Worm (Caenorhabditis elegans) whole organism, L4 larva: Measurements from ENCODE around the gene frpr-7.
A peak's percentile ranks its signal among the peaks of the same experiment; 100 is the strongest.
"Not testable (repeated sequence)": the region's sequence is repeated elsewhere in the genome, so short reads cannot be mapped to it uniquely, and the experiment has no call there.

Experiments
- D1046.2 ChIP-seq: fragments of 200-800 bp; sonication (Bioruptor generic); IDR thresholded peaks from 2 replicates; pipeline ENCODE4 v1.3.6; 2022; ENCODE audit warnings: missing genetic modification characterization, missing compliant biosample characterization
- F10B5.3 ChIP-seq: sonication (generic microtip); optimal IDR thresholded peaks from 2 replicates; lab custom pipeline; 2016; ENCODE audit warnings: mild to moderate bottlenecking, missing genetic modification characterization, missing compliant biosample characterization
- F44E2.7 ChIP-seq: fragments of 200-800 bp; sonication (Bioruptor generic); IDR thresholded peaks from 2 replicates; pipeline ENCODE4 v2.1.2; 2022; ENCODE audit warnings: missing genetic modification characterization, missing compliant biosample characterization
- T20F7.1 ChIP-seq: fragments of 200-800 bp; sonication (Bioruptor generic); optimal IDR thresholded peaks from 2 replicates; lab custom pipeline; 2018; ENCODE audit warnings: mild to moderate bottlenecking, missing genetic modification characterization, missing compliant biosample characterization
- Y105C5A.15 ChIP-seq: fragments of 200-800 bp; sonication (Bioruptor generic); IDR thresholded peaks from 2 replicates; pipeline ENCODE4 v1.3.6; 2022; ENCODE audit warnings: missing genetic modification characterization, missing compliant biosample characterization
- Y5F2A.4 ChIP-seq: fragments of 200-800 bp; sonication (Bioruptor generic); optimal IDR thresholded peaks from 2 replicates; lab custom pipeline; 2018; ENCODE audit warnings: mild to moderate bottlenecking, missing genetic modification characterization, missing compliant biosample characterization
- ZK546.5 ChIP-seq, 2 experiments: sonication (generic microtip); optimal IDR thresholded peaks; 2 replicates each; lab custom pipeline; 2017; ENCODE audit warnings: missing biosample characterization in 2 of 2, missing genetic modification characterization in 2 of 2
- ama-1 ChIP-seq: fragments of 150-350 bp; optimal IDR thresholded peaks from 2 replicates; lab custom pipeline; 2014; ENCODE audit warnings: inconsistent platforms, mixed read lengths
- attf-4 ChIP-seq: sonication (generic microtip); optimal IDR thresholded peaks from 3 replicates; lab custom pipeline; 2017; ENCODE audit warnings: missing biosample characterization, missing genetic modification characterization
- ceh-28 ChIP-seq: fragments of 150-350 bp; optimal IDR thresholded peaks from 2 replicates; lab custom pipeline; 2014; ENCODE audit warnings: missing biosample characterization, missing genetic modification reagents, missing genetic modification characterization
- ceh-62 ChIP-seq: sonication (generic microtip); optimal IDR thresholded peaks from 2 replicates; lab custom pipeline; 2017; ENCODE audit warnings: missing biosample characterization, missing genetic modification characterization
- ces-1 ChIP-seq: fragments of 150-350 bp; sonication (generic microtip); optimal IDR thresholded peaks from 4 replicates; lab custom pipeline; 2014; ENCODE audit warnings: missing biosample characterization, missing genetic modification reagents, missing genetic modification characterization
- daf-12 ChIP-seq: fragments of 150-350 bp; optimal IDR thresholded peaks from 2 replicates; lab custom pipeline; 2014; ENCODE audit warnings: missing biosample characterization, missing genetic modification reagents, missing genetic modification characterization
- dmd-8 ChIP-seq: fragments of 200-800 bp; sonication (Bioruptor generic); IDR thresholded peaks from 2 replicates; pipeline ENCODE4 v1.3.6; 2022; ENCODE audit warnings: missing genetic modification characterization, missing compliant biosample characterization
- dmd-9 ChIP-seq: fragments of 200-800 bp; sonication (Bioruptor generic); IDR thresholded peaks from 2 replicates; pipeline ENCODE4 v1.3.6; 2022; ENCODE audit warnings: missing genetic modification reagents, missing genetic modification characterization, missing compliant biosample characterization
- dve-1 ChIP-seq: sonication (generic microtip); optimal IDR thresholded peaks from 2 replicates; lab custom pipeline; 2017; ENCODE audit warnings: antibody characterized with exemption, mild to moderate bottlenecking, missing genetic modification characterization, missing compliant biosample characterization; ENCODE audit not compliant: insufficient read depth
- fkh-10 ChIP-seq: fragments of 150-350 bp; optimal IDR thresholded peaks from 2 replicates; lab custom pipeline; 2014; ENCODE audit warnings: missing biosample characterization, missing genetic modification reagents, missing genetic modification characterization
- gei-8 ChIP-seq: fragments of 200-800 bp; sonication (Bioruptor generic); optimal IDR thresholded peaks from 2 replicates; lab custom pipeline; 2018; ENCODE audit warnings: mild to moderate bottlenecking, missing genetic modification characterization, missing compliant biosample characterization
- hmg-1.1 ChIP-seq: fragments of 200-800 bp; sonication (Bioruptor generic); IDR thresholded peaks from 2 replicates; pipeline ENCODE4 v1.3.6; 2022; ENCODE audit warnings: missing genetic modification reagents, missing genetic modification characterization, missing compliant biosample characterization
- jun-1 ChIP-seq: fragments of 150-350 bp; optimal IDR thresholded peaks from 2 replicates; lab custom pipeline; 2014; ENCODE audit warnings: missing biosample characterization, missing genetic modification reagents, missing genetic modification characterization
- lin-1 ChIP-seq: fragments of 200-800 bp; sonication (Bioruptor generic); IDR thresholded peaks from 2 replicates; pipeline ENCODE4 v1.3.6; 2022; ENCODE audit warnings: missing genetic modification reagents, missing genetic modification characterization, missing compliant biosample characterization
- lin-15B ChIP-seq: fragments of 150-350 bp; sonication (generic microtip); optimal IDR thresholded peaks from 3 replicates; lab custom pipeline; 2014; ENCODE audit warnings: missing biosample characterization, missing genetic modification characterization
- lir-3 ChIP-seq: sonication (generic microtip); optimal IDR thresholded peaks from 2 replicates; lab custom pipeline; 2016; ENCODE audit warnings: mild to moderate bottlenecking, missing genetic modification characterization, missing compliant biosample characterization
- lsy-2 ChIP-seq, 2 experiments: fragments of 150-350 bp in 1 of 2; sonication (generic microtip) in 1 of 2; optimal IDR thresholded peaks; 2 replicates each; lab custom pipeline; 2014 to 2017; ENCODE audit warnings: missing biosample characterization in 2 of 2, missing genetic modification characterization in 2 of 2
- madf-9 ChIP-seq: fragments of 200-800 bp; sonication (Bioruptor generic); conservative IDR thresholded peaks from 2 replicates; pipeline ENCODE4 v1.3.6; 2022; ENCODE audit warnings: missing genetic modification reagents, missing genetic modification characterization, missing compliant biosample characterization
- nhr-10 ChIP-seq: fragments of 150-350 bp; optimal IDR thresholded peaks from 2 replicates; lab custom pipeline; 2014; ENCODE audit warnings: missing biosample characterization, missing genetic modification characterization
- nhr-102 ChIP-seq: sonication (generic microtip); optimal IDR thresholded peaks from 2 replicates; lab custom pipeline; 2016; ENCODE audit warnings: mild to moderate bottlenecking, missing genetic modification characterization, moderate library complexity, missing compliant biosample characterization
- nhr-111 ChIP-seq: fragments of 200-800 bp; sonication (Bioruptor generic); optimal IDR thresholded peaks from 2 replicates; lab custom pipeline; 2018; ENCODE audit warnings: mild to moderate bottlenecking, missing genetic modification characterization, missing compliant biosample characterization
- nhr-237 ChIP-seq: sonication (generic microtip); optimal IDR thresholded peaks from 2 replicates; lab custom pipeline; 2017; ENCODE audit warnings: missing biosample characterization, missing genetic modification characterization
- nhr-25 ChIP-seq: sonication (generic microtip); optimal IDR thresholded peaks from 2 replicates; lab custom pipeline; 2017; ENCODE audit warnings: missing genetic modification characterization, mild to moderate bottlenecking, missing compliant biosample characterization, antibody characterized with exemption, moderate library complexity, borderline replicate concordance; ENCODE audit not compliant: insufficient read depth
- nhr-28 ChIP-seq: fragments of 150-350 bp; optimal IDR thresholded peaks from 2 replicates; lab custom pipeline; 2014; ENCODE audit warnings: missing biosample characterization, missing genetic modification characterization
- nhr-42 ChIP-seq: fragments of 200-800 bp; sonication (Bioruptor generic); IDR thresholded peaks from 2 replicates; pipeline ENCODE4 v1.3.6; 2022; ENCODE audit warnings: missing genetic modification characterization, missing compliant biosample characterization
- nhr-48 ChIP-seq: sonication (generic microtip); optimal IDR thresholded peaks from 2 replicates; lab custom pipeline; 2016; ENCODE audit warnings: mild to moderate bottlenecking, missing genetic modification characterization, missing compliant biosample characterization
- nhr-77 ChIP-seq: fragments of 150-350 bp; optimal IDR thresholded peaks from 2 replicates; lab custom pipeline; 2014; ENCODE audit warnings: missing biosample characterization, missing genetic modification characterization
- php-3 ChIP-seq: fragments of 200-800 bp; sonication (Bioruptor generic); IDR thresholded peaks from 2 replicates; pipeline ENCODE4 v1.3.6; 2022; ENCODE audit warnings: missing genetic modification reagents, missing genetic modification characterization, missing compliant biosample characterization
- pqm-1 ChIP-seq: sonication (generic microtip); optimal IDR thresholded peaks from 2 replicates; lab custom pipeline; 2017; ENCODE audit warnings: missing biosample characterization, missing genetic modification characterization
- rbr-2 ChIP-seq: sonication (generic microtip); optimal IDR thresholded peaks from 2 replicates; lab custom pipeline; 2016; ENCODE audit warnings: missing genotype, missing genetic modification characterization, missing compliant biosample characterization
- sdz-12 ChIP-seq: fragments of 200-800 bp; sonication (Bioruptor generic); optimal IDR thresholded peaks from 2 replicates; lab custom pipeline; 2018; ENCODE audit warnings: mild to moderate bottlenecking, missing genetic modification characterization, missing compliant biosample characterization
- skn-1 ChIP-seq: fragments of 150-350 bp; optimal IDR thresholded peaks from 2 replicates; lab custom pipeline; 2014; ENCODE audit warnings: missing biosample characterization, missing genetic modification characterization
- snpc-1.2 ChIP-seq: fragments of 200-800 bp; sonication (Bioruptor generic); IDR thresholded peaks from 2 replicates; pipeline ENCODE4 v1.3.6; 2022; ENCODE audit warnings: missing genetic modification reagents, missing genetic modification characterization, missing compliant biosample characterization
- snpc-4 ChIP-seq: fragments of 150-350 bp; optimal IDR thresholded peaks from 2 replicates; lab custom pipeline; 2014; ENCODE audit warnings: missing biosample characterization, missing genetic modification characterization
- spr-1 ChIP-seq: sonication (generic microtip); optimal IDR thresholded peaks from 2 replicates; lab custom pipeline; 2016; ENCODE audit warnings: mild to moderate bottlenecking, missing genetic modification characterization, missing compliant biosample characterization
- tag-97 ChIP-seq: fragments of 200-800 bp; sonication (Bioruptor generic); IDR thresholded peaks from 2 replicates; pipeline ENCODE4 v1.3.6; 2022; ENCODE audit warnings: missing genetic modification characterization, missing compliant biosample characterization
- tra-1 ChIP-seq: fragments of 200-800 bp; sonication (Bioruptor generic); IDR thresholded peaks from 2 replicates; pipeline ENCODE4 v1.3.6; 2022; ENCODE audit warnings: missing genetic modification reagents, missing genetic modification characterization, missing compliant biosample characterization
- unc-130 ChIP-seq: sonication (generic microtip); optimal IDR thresholded peaks from 2 replicates; lab custom pipeline; 2016; ENCODE audit warnings: missing genetic modification reagents, missing genetic modification characterization, missing compliant biosample characterization
- zfp-3 ChIP-seq: fragments of 200-800 bp; sonication (Bioruptor generic); conservative IDR thresholded peaks from 2 replicates; pipeline ENCODE4 v1.3.6; 2022; ENCODE audit warnings: missing genetic modification reagents, missing genetic modification characterization, missing compliant biosample characterization
- ztf-11 ChIP-seq: fragments of 150-350 bp; optimal IDR thresholded peaks from 2 replicates; lab custom pipeline; 2014; ENCODE audit warnings: missing biosample characterization, missing genetic modification characterization

Gene frpr-7

ce11 chrX:17550755-17551154 is 28.9 kb downstream of the frpr-7 start, which contains the start of gene hlh-28:
Gene hlh-28, plus strand, starts transcription at chrX:17551055.
- TF ChIP-seq F10B5.3 (tag; lab: Kevin White, UChicago); nhr-237 (tag; lab: Kevin White, UChicago); gei-8 (GFP tag; lab: Kevin White, UChicago): not testable (repeated sequence)
- TF ChIP-seq, all 104 proteins: peak for 0; not testable (repeated sequence) for 104

ce11 chrX:17548539-17548938 is 31.1 kb downstream of the frpr-7 start, which contains the start of gene hlh-29:
Gene hlh-29, minus strand, starts transcription at chrX:17548639.
- not testable (repeated sequence) for TF ChIP-seq daf-12, ztf-11, pqm-1 (tag; lab: Kevin White, UChicago)

ce11 chrX:17545498-17545897 is 34.2 kb downstream of the frpr-7 start:
- no peak for TF ChIP-seq ZK546.5 (tag; optimal IDR thresholded peaks at IDR 0.05; lab: Kevin White, UChicago)
- TF ChIP-seq D1046.2 (GFP tag; lab: Robert Waterston, UW), result no peak
- no peak for TF ChIP-seq Y5F2A.4 (GFP tag; lab: Kevin White, UChicago)
- TF ChIP-seq pqm-1 (tag; lab: Kevin White, UChicago), result no peak
- TF ChIP-seq spr-1 (tag; lab: Kevin White, UChicago), result peak; percentile 62
- no peak for TF ChIP-seq ztf-11 (tag; lab: Kevin White, UChicago)
- TF ChIP-seq tag-97, result no peak
- no peak for TF ChIP-seq fkh-10 (GFP tag; lab: Kevin White, UChicago)
- TF ChIP-seq dve-1, result peak; percentile 36
- TF ChIP-seq lin-15B (tag; lab: Kevin White, UChicago), result no peak
- peak; percentile 79 for TF ChIP-seq nhr-42 (GFP tag; lab: Robert Waterston, UW)
- no peak for TF ChIP-seq dmd-9 (GFP tag; lab: Robert Waterston, UW)
- peak; percentile 74 for TF ChIP-seq nhr-77 (tag; lab: Kevin White, UChicago)
- no peak for TF ChIP-seq F44E2.7 (GFP tag; lab: Robert Waterston, UW)
- peak; percentile 43 for TF ChIP-seq nhr-28 (tag; lab: Kevin White, UChicago)
- 0 out of 2 replicates have a peak, but pooled peaks have one; percentile 21 for TF ChIP-seq zfp-3 (GFP tag; lab: Robert Waterston, UW)
- no peak for TF ChIP-seq unc-130 (GFP tag; lab: Kevin White, UChicago)
- peak; percentile 93 for TF ChIP-seq hmg-1.1 (GFP tag; lab: Robert Waterston, UW)
- TF ChIP-seq nhr-10 (tag; lab: Kevin White, UChicago), result no peak
- TF ChIP-seq snpc-1.2 (GFP tag; lab: Robert Waterston, UW), result no peak
- TF ChIP-seq nhr-102 (tag; lab: Kevin White, UChicago), result peak; percentile 79
- no peak for TF ChIP-seq snpc-4 (tag; lab: Kevin White, UChicago)
- no peak for TF ChIP-seq nhr-25 (tag; lab: Kevin White, UChicago)
- TF ChIP-seq jun-1, result no peak
- no peak for TF ChIP-seq ces-1 (GFP tag; lab: Kevin White, UChicago)
- TF ChIP-seq lsy-2 (tag; optimal IDR thresholded peaks at IDR 0.05; lab: Kevin White, UChicago), result no peak
- TF ChIP-seq php-3, result peak; percentile 64
- TF ChIP-seq ceh-62 (tag; lab: Kevin White, UChicago), result no peak
- TF ChIP-seq lin-1 (GFP tag; lab: Robert Waterston, UW), result 0 out of 2 replicates have a peak, but pooled peaks have one; percentile 28
- TF ChIP-seq nhr-48 (tag; lab: Kevin White, UChicago), result peak; percentile 42
- no peak for TF ChIP-seq nhr-111
- no peak for TF ChIP-seq skn-1 (tag; lab: Kevin White, UChicago)
- TF ChIP-seq dmd-8 (GFP tag; lab: Robert Waterston, UW), result no peak
- TF ChIP-seq tra-1 (GFP tag; lab: Robert Waterston, UW), result no peak
- no peak for TF ChIP-seq ama-1
- no peak for TF ChIP-seq daf-12 (tag; lab: Kevin White, UChicago)
- TF ChIP-seq rbr-2 (tag; lab: Kevin White, UChicago), result peak; percentile 66
- no peak for TF ChIP-seq attf-4 (tag; lab: Kevin White, UChicago)
- TF ChIP-seq ceh-28, result no peak
- TF ChIP-seq madf-9, result peak; percentile 63
- peak; percentile 76 for TF ChIP-seq F10B5.3 (tag; lab: Kevin White, UChicago)
- peak; percentile 40 for TF ChIP-seq T20F7.1 (GFP tag; lab: Kevin White, UChicago)
- no peak for TF ChIP-seq lir-3 (tag; lab: Kevin White, UChicago)
- TF ChIP-seq Y105C5A.15 (GFP tag; lab: Robert Waterston, UW), result no peak
- TF ChIP-seq sdz-12 (GFP tag; lab: Kevin White, UChicago), result no peak
